Worm (Caenorhabditis elegans) whole organism, early embryonic: ENCODE measurements around the gene C34E7.3.

Source experiments
- B0310.2 ChIP-seq: sonication (generic microtip); optimal IDR thresholded peaks from 2 replicates; lab custom pipeline; 2016; ENCODE audit warnings: mild to moderate bottlenecking, missing genetic modification characterization, missing compliant biosample characterization
- F13C5.2 ChIP-seq: sonication (generic microtip); optimal IDR thresholded peaks from 2 replicates; lab custom pipeline; 2017; ENCODE audit warnings: mild to moderate bottlenecking, missing genetic modification characterization, inconsistent platforms, missing compliant biosample characterization
- ama-1 ChIP-seq: fragments of 150-350 bp; optimal IDR thresholded peaks from 2 replicates; lab custom pipeline; 2014
- ceh-13 ChIP-seq: fragments of 200-800 bp; sonication (Bioruptor generic); optimal IDR thresholded peaks from 2 replicates; lab custom pipeline; 2018; ENCODE audit warnings: mild to moderate bottlenecking, missing genetic modification characterization, missing compliant biosample characterization
- hmbx-1 ChIP-seq: sonication (generic microtip); optimal IDR thresholded peaks from 2 replicates; lab custom pipeline; 2016; ENCODE audit warnings: mild to moderate bottlenecking, missing genetic modification characterization, missing compliant biosample characterization
- pes-1 ChIP-seq: fragments of 200-800 bp; sonication (Bioruptor generic); IDR thresholded peaks from 2 replicates; pipeline ENCODE4 v1.3.6; 2022; ENCODE audit warnings: missing genetic modification reagents, missing genetic modification characterization, missing compliant biosample characterization
- scrt-1 ChIP-seq: fragments of 200-800 bp; sonication (Bioruptor generic); IDR thresholded peaks from 2 replicates; pipeline ENCODE4 v1.3.6; 2022; ENCODE audit warnings: missing genetic modification characterization, missing compliant biosample characterization

DNA sequence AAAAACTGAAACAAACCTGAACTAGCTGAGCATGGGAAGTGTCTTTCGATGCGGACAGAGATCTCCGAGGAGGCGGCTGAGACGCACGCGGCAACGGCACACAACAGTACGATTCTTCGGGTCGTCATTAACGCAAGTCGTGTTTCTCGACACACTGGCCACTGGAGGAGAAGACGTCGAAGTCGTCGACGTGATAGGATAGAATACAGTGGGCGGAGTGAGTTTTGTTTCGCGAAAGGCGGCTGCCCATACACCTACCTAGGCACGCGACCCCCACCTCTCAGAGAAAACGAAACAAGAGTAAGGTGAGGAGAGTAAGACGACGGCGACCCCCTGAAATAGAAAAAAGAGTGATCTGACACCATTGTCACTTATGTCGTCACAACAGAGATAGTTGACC, 4.7 kb downstream of the C34E7.3 start, which contains the start of gene gmap-1:
- no peak for TF ChIP-seq ama-1 (lab: Kevin White, UChicago)
- TF ChIP-seq hmbx-1 (tag; lab: Kevin White, UChicago), result no peak
- no peak for TF ChIP-seq pes-1 (GFP tag; lab: Robert Waterston, UW)
- no peak for TF ChIP-seq scrt-1 (GFP tag; lab: Robert Waterston, UW)
- TF ChIP-seq F13C5.2 (tag; lab: Kevin White, UChicago), result no peak
- no peak for TF ChIP-seq ceh-13
- no peak for TF ChIP-seq B0310.2
